Fruit fly (Drosophila melanogaster) whole organism, prepupa: Measurements from ENCODE around the gene Edg78E.

ENCODE experiments used
- Blimp-1 ChIP-seq: fragments of 200-800 bp; sonication (Bioruptor generic); optimal IDR thresholded peaks from 3 replicates; lab custom pipeline; 2017; ENCODE audit warnings: missing biosample characterization, missing genetic modification characterization, mild to moderate bottlenecking, moderate library complexity, missing genetic modification reagents
- CG10631 ChIP-seq: fragments of 200-800 bp; sonication (Bioruptor generic); optimal IDR thresholded peaks from 2 replicates; lab custom pipeline; 2016; ENCODE audit warnings: missing biosample characterization, missing genetic modification characterization
- CG10669 ChIP-seq: fragments of 200-800 bp; sonication (Bioruptor generic); optimal IDR thresholded peaks from 3 replicates; lab custom pipeline; 2018; ENCODE audit warnings: missing biosample characterization, mild to moderate bottlenecking, missing genetic modification characterization, moderate library complexity
- CG11294 ChIP-seq: fragments of 200-800 bp; sonication (Bioruptor generic); IDR thresholded peaks from 2 replicates; pipeline ENCODE4 v1.3.6; 2022; ENCODE audit warnings: missing biosample characterization, missing genetic modification characterization
- CG11762 ChIP-seq: fragments of 200-800 bp; sonication (Bioruptor generic); optimal IDR thresholded peaks from 3 replicates; lab custom pipeline; 2016; ENCODE audit warnings: missing biosample characterization, missing genetic modification characterization; ENCODE audit not compliant: insufficient read depth
- CG11902 ChIP-seq: fragments of 200-800 bp; sonication (Bioruptor generic); optimal IDR thresholded peaks from 3 replicates; lab custom pipeline; 2016; ENCODE audit warnings: missing biosample characterization, missing genetic modification characterization
- CG15336 ChIP-seq: fragments of 200-800 bp; sonication (Bioruptor generic); IDR thresholded peaks from 2 replicates; pipeline ENCODE4 v1.3.6; 2022; ENCODE audit warnings: missing biosample characterization, missing genetic modification characterization
- CG1621 ChIP-seq: fragments of 200-800 bp; sonication (Bioruptor generic); optimal IDR thresholded peaks from 3 replicates; lab custom pipeline; 2018; ENCODE audit warnings: missing biosample characterization, mild to moderate bottlenecking, missing genetic modification characterization
- CG16779 ChIP-seq: fragments of 200-800 bp; sonication (Bioruptor generic); optimal IDR thresholded peaks from 3 replicates; lab custom pipeline; 2017; ENCODE audit warnings: missing biosample characterization, mild to moderate bottlenecking, missing genetic modification characterization
- CG3032 ChIP-seq: fragments of 200-800 bp; optimal IDR thresholded peaks from 2 replicates; lab custom pipeline; 2019; ENCODE audit warnings: missing biosample characterization, mild to moderate bottlenecking, missing genetic modification characterization, moderate library complexity
- CG31627 ChIP-seq: fragments of 200-800 bp; sonication (Bioruptor generic); optimal IDR thresholded peaks from 3 replicates; lab custom pipeline; 2016; ENCODE audit warnings: missing biosample characterization, missing genetic modification characterization
- CG32006 ChIP-seq: fragments of 200-800 bp; sonication (Bioruptor generic); optimal IDR thresholded peaks from 3 replicates; lab custom pipeline; 2017; ENCODE audit warnings: missing biosample characterization, mild to moderate bottlenecking, missing genetic modification characterization
- CG3919 ChIP-seq: fragments of 200-800 bp; sonication (Bioruptor generic); optimal IDR thresholded peaks from 3 replicates; lab custom pipeline; 2016; ENCODE audit warnings: missing biosample characterization, missing genetic modification characterization
- CG4318 ChIP-seq: fragments of 200-800 bp; sonication (Bioruptor generic); optimal IDR thresholded peaks from 3 replicates; lab custom pipeline; 2017; ENCODE audit warnings: missing biosample characterization, mild to moderate bottlenecking, missing genetic modification characterization
- CG6163 ChIP-seq: fragments of 200-800 bp; sonication (Bioruptor generic); IDR thresholded peaks from 3 replicates; pipeline ENCODE4 v1.3.6; 2022; ENCODE audit warnings: missing biosample characterization, missing genetic modification characterization
- CG6792 ChIP-seq: fragments of 200-800 bp; sonication (Bioruptor generic); optimal IDR thresholded peaks from 3 replicates; lab custom pipeline; 2016; ENCODE audit warnings: missing biosample characterization, missing genetic modification characterization
- CG6808 ChIP-seq: fragments of 200-800 bp; sonication (Bioruptor generic); optimal IDR thresholded peaks from 3 replicates; lab custom pipeline; 2017; ENCODE audit warnings: missing biosample characterization, missing genetic modification characterization, mild to moderate bottlenecking, moderate library complexity, missing genetic modification reagents
- CG6854 ChIP-seq: fragments of 200-800 bp; sonication (Bioruptor generic); optimal IDR thresholded peaks from 2 replicates; lab custom pipeline; 2017; ENCODE audit warnings: missing biosample characterization, mild to moderate bottlenecking, missing genetic modification characterization
- CG7368 ChIP-seq: fragments of 200-800 bp; sonication (Bioruptor generic); optimal IDR thresholded peaks from 3 replicates; lab custom pipeline; 2016; ENCODE audit warnings: missing biosample characterization, missing genetic modification characterization
- CG8632 ChIP-seq: fragments of 200-800 bp; sonication (Bioruptor generic); optimal IDR thresholded peaks from 3 replicates; lab custom pipeline; 2016; ENCODE audit warnings: missing biosample characterization, missing genetic modification characterization
- Eip75B ChIP-seq: fragments of 200-800 bp; sonication (Bioruptor generic); optimal IDR thresholded peaks from 3 replicates; lab custom pipeline; 2016; ENCODE audit warnings: missing biosample characterization, missing genetic modification characterization
- Eip93F ChIP-seq: fragments of 200-800 bp; sonication (Bioruptor generic); optimal IDR thresholded peaks from 2 replicates; lab custom pipeline; 2016; ENCODE audit warnings: missing biosample characterization, mild to moderate bottlenecking, missing genetic modification characterization
- Ets96B ChIP-seq: fragments of 200-800 bp; optimal IDR thresholded peaks from 2 replicates; lab custom pipeline; 2019; ENCODE audit warnings: missing biosample characterization, mild to moderate bottlenecking, missing genetic modification characterization, moderate library complexity
- Gug ChIP-seq: fragments of 200-800 bp; sonication (Bioruptor generic); IDR thresholded peaks from 2 replicates; pipeline ENCODE4 v1.3.6; 2022; ENCODE audit warnings: missing biosample characterization, missing genetic modification characterization
- Hr39 ChIP-seq: fragments of 200-800 bp; sonication (Bioruptor generic); optimal IDR thresholded peaks from 2 replicates; lab custom pipeline; 2016; ENCODE audit warnings: missing biosample characterization, missing genetic modification characterization
- Hr4 ChIP-seq: fragments of 200-800 bp; sonication (Bioruptor generic); optimal IDR thresholded peaks from 3 replicates; lab custom pipeline; 2016; ENCODE audit warnings: missing biosample characterization, missing genetic modification characterization
- Lpt ChIP-seq: fragments of 200-800 bp; sonication (Bioruptor generic); optimal IDR thresholded peaks from 3 replicates; lab custom pipeline; 2016; ENCODE audit warnings: missing biosample characterization, missing genetic modification characterization
- Met ChIP-seq: fragments of 200-800 bp; sonication (Bioruptor generic); optimal IDR thresholded peaks from 3 replicates; lab custom pipeline; 2016; ENCODE audit warnings: missing biosample characterization, missing genetic modification characterization
- OdsH ChIP-seq: fragments of 200-800 bp; sonication (Bioruptor generic); optimal IDR thresholded peaks from 3 replicates; lab custom pipeline; 2016; ENCODE audit warnings: missing biosample characterization, missing genetic modification characterization
- Smox ChIP-seq: fragments of 200-800 bp; sonication (Bioruptor generic); optimal IDR thresholded peaks from 3 replicates; lab custom pipeline; 2016; ENCODE audit warnings: missing biosample characterization, missing genetic modification characterization
- Sox14 ChIP-seq: fragments of 200-800 bp; sonication (Bioruptor generic); optimal IDR thresholded peaks from 3 replicates; lab custom pipeline; 2016; ENCODE audit warnings: missing biosample characterization, missing genetic modification characterization
- achi ChIP-seq: fragments of 200-800 bp; sonication (Bioruptor generic); optimal IDR thresholded peaks from 3 replicates; lab custom pipeline; 2016; ENCODE audit warnings: missing biosample characterization, missing genetic modification characterization
- dac ChIP-seq: fragments of 200-800 bp; sonication (Bioruptor generic); optimal IDR thresholded peaks from 2 replicates; lab custom pipeline; 2017; ENCODE audit warnings: missing biosample characterization, mild to moderate bottlenecking, missing genetic modification characterization
- dsx ChIP-seq: fragments of 200-800 bp; optimal IDR thresholded peaks from 3 replicates; lab custom pipeline; 2019; ENCODE audit warnings: missing biosample characterization, mild to moderate bottlenecking, missing genetic modification characterization, moderate library complexity; ENCODE audit not compliant: poor library complexity, severe bottlenecking
- esn ChIP-seq: fragments of 200-800 bp; sonication (Bioruptor generic); optimal IDR thresholded peaks from 2 replicates; lab custom pipeline; 2016; ENCODE audit warnings: missing biosample characterization, mild to moderate bottlenecking, missing genetic modification characterization, moderate library complexity
- fd59A ChIP-seq: fragments of 200-800 bp; sonication (Bioruptor generic); optimal IDR thresholded peaks from 2 replicates; lab custom pipeline; 2017; ENCODE audit warnings: missing biosample characterization, mild to moderate bottlenecking, missing genetic modification characterization, missing genetic modification reagents
- lz ChIP-seq: fragments of 200-800 bp; sonication (Bioruptor generic); optimal IDR thresholded peaks from 3 replicates; lab custom pipeline; 2016; ENCODE audit warnings: missing biosample characterization, missing genetic modification characterization
- net ChIP-seq: fragments of 200-800 bp; sonication (Bioruptor generic); optimal IDR thresholded peaks from 3 replicates; lab custom pipeline; 2016; ENCODE audit warnings: missing biosample characterization, missing genetic modification characterization
- salr ChIP-seq, 2 experiments: fragments of 200-800 bp; sonication (Bioruptor generic); optimal IDR thresholded peaks; 3 replicates each; lab custom pipeline; 2016 to 2018; ENCODE audit warnings: missing biosample characterization in 2 of 2, missing genetic modification characterization in 2 of 2, mild to moderate bottlenecking in 1 of 2
- ss ChIP-seq, 2 experiments: fragments of 200-800 bp; sonication (Bioruptor generic); optimal IDR thresholded peaks; 2 replicates in 1 of 2; 3 replicates in 1 of 2; lab custom pipeline; 2017 to 2018; ENCODE audit warnings: mild to moderate bottlenecking in 2 of 2, missing biosample characterization in 2 of 2, missing genetic modification characterization in 2 of 2, moderate library complexity in 1 of 2
- svp ChIP-seq: fragments of 200-800 bp; sonication (Bioruptor generic); peaks from one replicate; lab custom pipeline; 2016; ENCODE audit warnings: missing biosample characterization, missing genetic modification characterization
- topi ChIP-seq: fragments of 200-800 bp; sonication (Bioruptor generic); optimal IDR thresholded peaks from 3 replicates; lab custom pipeline; 2016; ENCODE audit warnings: missing biosample characterization, missing genetic modification characterization
- vri ChIP-seq: fragments of 200-800 bp; sonication (Bioruptor generic); optimal IDR thresholded peaks from 3 replicates; lab custom pipeline; 2016; ENCODE audit warnings: missing biosample characterization, mild to moderate bottlenecking, missing genetic modification characterization

Edg78E gene

DNA sequence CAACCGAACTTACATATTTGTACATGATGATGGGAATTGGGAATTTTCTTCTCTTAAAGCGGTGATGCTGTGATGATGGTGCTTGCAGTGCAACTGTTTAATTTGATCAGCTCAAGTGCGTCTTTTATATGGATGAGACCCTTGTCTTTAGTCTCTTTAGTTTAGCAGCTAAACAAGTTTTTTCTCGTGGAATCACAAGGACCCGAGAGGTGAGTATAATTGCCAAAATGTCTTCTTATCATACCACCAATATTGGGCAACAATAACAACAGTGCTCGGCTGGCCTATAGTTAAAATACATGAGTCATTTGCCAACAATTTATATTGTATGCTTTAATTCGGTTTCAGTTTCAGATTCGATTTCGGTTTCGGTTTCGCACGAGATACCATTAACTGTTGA, at the start of gene Edg78E:
Gene Edg78E (minus strand): TSS at position 101 of the 400 bp plus-strand sequence.
- TF ChIP-seq CG11294 (no peak), CG6808 (GFP tag; lab: Kevin White, UChicago) (no peak), CG7368 (GFP tag; lab: Kevin White, UChicago) (no peak), CG1621 (tag; lab: Kevin White, UChicago) (no peak), Lpt (GFP tag; lab: Kevin White, UChicago) (no peak), CG3032 (tag; lab: Kevin White, UChicago) (no peak), CG6792 (GFP tag; lab: Kevin White, UChicago) (no peak), Eip75B (GFP tag; lab: Kevin White, UChicago) (no peak)

DNA sequence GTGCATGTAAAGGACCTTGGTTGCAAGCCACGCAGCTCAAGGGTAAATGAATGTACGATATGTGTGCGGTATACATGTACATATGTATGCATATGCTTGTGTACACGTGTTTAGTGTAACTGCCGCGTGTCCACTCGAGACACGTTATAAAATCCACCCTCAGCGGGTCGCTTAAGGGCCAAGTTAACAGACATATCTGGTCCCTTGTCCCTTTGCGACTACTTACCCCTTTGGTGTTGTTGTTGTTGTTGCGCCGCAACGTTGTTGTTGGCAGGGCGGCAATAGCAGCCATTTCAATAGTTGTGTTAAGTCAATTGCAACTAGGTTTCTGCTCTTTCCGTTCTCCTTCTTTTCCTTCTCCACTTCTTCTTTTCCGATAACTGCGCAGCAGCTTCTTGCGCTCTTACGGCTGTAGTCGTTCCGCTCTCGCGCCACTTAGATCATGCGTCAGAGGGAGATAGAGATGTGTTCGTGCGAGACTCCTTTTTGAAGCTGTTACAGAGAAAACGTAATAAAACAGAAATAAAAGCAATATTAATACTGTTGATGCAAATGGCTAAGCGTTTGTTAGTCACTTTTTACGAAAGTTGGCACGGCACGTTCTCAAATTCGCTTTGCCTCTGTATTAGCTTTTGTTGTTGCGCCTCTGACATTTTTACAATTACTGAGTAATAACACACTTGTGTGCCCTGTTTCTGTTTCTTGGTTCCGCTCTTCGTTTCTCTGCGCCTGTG, 49.0 kb upstream of the Edg78E start:
- TF ChIP-seq CG11294 (no peak), CG1621 (tag; lab: Kevin White, UChicago) (peak; percentile 43), salr (GFP tag; optimal IDR thresholded peaks at IDR 0.05; lab: Kevin White, UChicago) (no peak), dac (no peak), CG11762 (GFP tag; lab: Kevin White, UChicago) (no peak), Hr4 (no peak), esn (GFP tag; lab: Kevin White, UChicago) (no peak), CG16779 (no peak), Eip93F (no peak), ss (GFP tag; optimal IDR thresholded peaks at IDR 0.05; lab: Kevin White, UChicago) (peak in 1 of 2 experiments; percentile 43), Ets96B (tag; lab: Kevin White, UChicago) (peak; percentile 2), CG15336 (GFP tag; lab: Robert Waterston, UW) (no peak), Eip75B (GFP tag; lab: Kevin White, UChicago) (no peak), Met (GFP tag; lab: Kevin White, UChicago) (no peak), CG10669 (no peak), CG10631 (GFP tag; lab: Kevin White, UChicago) (no peak), CG3919 (GFP tag; lab: Kevin White, UChicago) (no peak), lz (no peak), net (no peak), achi (GFP tag; lab: Kevin White, UChicago) (no peak), Sox14 (GFP tag; lab: Kevin White, UChicago) (no peak), OdsH (GFP tag; lab: Kevin White, UChicago) (no peak)

DNA sequence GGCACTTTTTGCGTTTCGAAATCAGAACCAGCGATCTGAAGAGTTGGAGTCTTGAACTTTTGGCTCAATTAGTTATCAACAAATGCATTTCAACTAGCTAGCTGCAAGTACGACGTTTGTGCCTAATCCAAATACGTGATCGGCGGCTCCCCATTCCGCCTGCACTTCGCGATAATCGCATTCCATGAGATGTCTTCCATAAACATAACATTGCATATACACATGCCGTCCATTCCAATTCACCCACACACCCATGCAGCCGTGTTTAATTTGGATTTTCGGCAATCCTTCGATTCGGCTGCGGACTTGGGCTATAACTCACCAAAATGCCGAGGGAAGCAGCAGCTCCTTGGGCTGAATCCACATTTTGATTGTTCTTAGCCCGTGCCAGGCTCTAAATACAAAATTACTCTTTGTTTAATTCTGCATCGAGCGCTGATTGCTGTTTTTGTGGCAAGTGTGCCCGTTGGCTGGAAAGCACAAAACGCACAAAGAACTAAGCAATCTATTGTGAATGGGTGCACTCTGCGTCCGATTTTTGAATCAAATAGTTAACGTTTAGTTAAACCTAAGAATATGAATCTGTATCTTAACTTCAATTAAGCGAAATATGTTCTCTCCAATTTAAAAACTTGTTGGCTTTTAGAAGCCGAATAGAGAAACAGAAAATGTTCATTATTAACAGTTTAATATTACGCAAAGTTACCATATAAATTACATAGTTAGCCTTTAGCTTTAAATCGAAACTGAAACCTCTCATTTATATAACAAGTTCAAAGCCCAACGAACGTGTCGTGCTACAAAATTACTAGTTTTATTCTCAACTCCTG, 45.9 kb upstream of the Edg78E start, which contains the start of the genes Tbc1d8-9 and CG32436:
Gene Tbc1d8-9 (minus strand): TSS at position 463 of the 830 bp plus-strand sequence.
Gene CG32436 (plus strand): TSS at position 780 of the 830 bp plus-strand sequence.
- TF ChIP-seq OdsH (GFP tag; lab: Kevin White, UChicago) (no peak), CG16779 (no peak), ss (GFP tag; optimal IDR thresholded peaks at IDR 0.05; lab: Kevin White, UChicago) (no peak), Met (GFP tag; lab: Kevin White, UChicago) (no peak), topi (no peak), CG6854 (GFP tag; lab: Kevin White, UChicago) (no peak), Smox (no peak), fd59A (GFP tag; lab: Kevin White, UChicago) (no peak), achi (GFP tag; lab: Kevin White, UChicago) (no peak), Hr39 (no peak), Hr4 (no peak), esn (GFP tag; lab: Kevin White, UChicago) (peak; percentile 15), CG32006 (GFP tag; lab: Kevin White, UChicago) (no peak), CG6792 (GFP tag; lab: Kevin White, UChicago) (no peak), CG11902 (GFP tag; lab: Kevin White, UChicago) (no peak), CG4318 (no peak), Blimp-1 (GFP tag; lab: Kevin White, UChicago) (no peak), Gug (GFP tag; lab: Robert Waterston, UW) (no peak), CG15336 (GFP tag; lab: Robert Waterston, UW) (peak; percentile 49), Eip75B (GFP tag; lab: Kevin White, UChicago) (no peak), CG31627 (no peak), vri (GFP tag; lab: Kevin White, UChicago) (peak; percentile 17), CG6163 (GFP tag; lab: Robert Waterston, UW) (0 out of 3 replicates have a peak, but pooled peaks have one; percentile 29), Sox14 (GFP tag; lab: Kevin White, UChicago) (peak; percentile 92), CG3919 (GFP tag; lab: Kevin White, UChicago) (no peak), CG8632 (GFP tag; lab: Kevin White, UChicago) (no peak), CG11294 (no peak), CG3032 (tag; lab: Kevin White, UChicago) (no peak), dsx (no peak), svp (no peak)
